Fruit fly (Drosophila melanogaster): ENCODE results near the gene ValRS-m.

ValRS-m gene

dm6 chr3L:8920710-8921109, 43.9 kb downstream of the ValRS-m start (continued):
- TF ChIP-seq sima (GFP tag; optimal IDR thresholded peaks at IDR 0.05) (no peak), Adf1 (GFP tag; IDR thresholded peaks at IDR 0.05) (no peak), eve (GFP tag; optimal IDR thresholded peaks at IDR 0.05) (peak in 1 of 2 experiments; percentile 59), exex (tag; optimal IDR thresholded peaks at IDR 0.05) (peak; percentile 10), Sin3A (optimal IDR thresholded peaks at IDR 0.05) (no peak), Poxn (GFP tag; IDR thresholded peaks at IDR 0.05) (no peak), C15 (GFP tag; IDR thresholded peaks at IDR 0.05) (no peak), CG14050 (GFP tag; IDR thresholded peaks at IDR 0.05) (peak; percentile 51; the same call in 2 of the 3 replicates), Spps (tag; optimal IDR thresholded peaks at IDR 0.05) (no peak), psq (GFP tag; optimal IDR thresholded peaks at IDR 0.05) (no peak), CG1603 (tag; optimal IDR thresholded peaks at IDR 0.05) (peak; percentile 87), CG10565 (GFP tag; optimal IDR thresholded peaks at IDR 0.05) (no peak), CG10147 (GFP tag; optimal IDR thresholded peaks at IDR 0.05) (peak; percentile 74), Deaf1 (tag; optimal IDR thresholded peaks at IDR 0.05) (peak; percentile 18), gem (tag; optimal IDR thresholded peaks at IDR 0.05) (peak; percentile 79), gcm2 (GFP tag; optimal IDR thresholded peaks at IDR 0.05) (peak; percentile 35), lmd (GFP tag; IDR thresholded peaks at IDR 0.05) (peak; percentile 71), CG11247 (GFP tag; IDR thresholded peaks at IDR 0.05) (peak; percentile 52), slbo (GFP tag; IDR thresholded peaks at IDR 0.05) (peak; percentile 74), CG17829 (tag; optimal IDR thresholded peaks at IDR 0.05) (peak; percentile 62), CG31365 (tag; optimal IDR thresholded peaks at IDR 0.05) (peak; percentile 16), NFAT (GFP tag; IDR thresholded peaks at IDR 0.05) (peak; percentile 37; the same call in 1 of the 2 replicates), CG6854 (GFP tag; optimal IDR thresholded peaks at IDR 0.05) (no peak), bowl (GFP tag; IDR thresholded peaks at IDR 0.05) (0 out of 2 replicates have a peak, but pooled peaks have one; percentile 50), Asciz (GFP tag; optimal IDR thresholded peaks at IDR 0.05) (peak; percentile 59), fu2 (GFP tag; optimal IDR thresholded peaks at IDR 0.05) (peak; percentile 7), CG7786 (GFP tag; optimal IDR thresholded peaks at IDR 0.05) (peak; percentile 33), H15 (GFP tag; IDR thresholded peaks at IDR 0.05) (peak; percentile 62; the same call in 1 of the 3 replicates), CG2120 (GFP tag; optimal IDR thresholded peaks at IDR 0.05) (peak; percentile 70), CG30020 (tag; optimal IDR thresholded peaks at IDR 0.05) (no peak), chn (GFP tag; optimal IDR thresholded peaks at IDR 0.05) (peak; percentile 38), Sry-β (GFP tag; optimal IDR thresholded peaks at IDR 0.05) (no peak), Max (GFP tag; optimal IDR thresholded peaks at IDR 0.05) (peak; percentile 40), wek (GFP tag; optimal IDR thresholded peaks at IDR 0.05) (no peak), CkIIα-i1 (GFP tag; IDR thresholded peaks at IDR 0.05) (no peak), fd102C (GFP tag; optimal IDR thresholded peaks at IDR 0.05) (no peak), z (GFP tag; IDR thresholded peaks at IDR 0.05) (no peak), usp (GFP tag; optimal IDR thresholded peaks at IDR 0.05) (no peak), lilli (GFP tag; optimal IDR thresholded peaks at IDR 0.05) (peak; percentile 64), Lpt (GFP tag; optimal IDR thresholded peaks at IDR 0.05) (no peak), CG31224 (GFP tag; IDR thresholded peaks at IDR 0.05) (0 out of 2 replicates have a peak, but pooled peaks have one; percentile 37), CHES-1-like (GFP tag; optimal IDR thresholded peaks at IDR 0.05) (no peak), mld (GFP tag; IDR thresholded peaks at IDR 0.05; ENCODE audit: partially characterized antibody) (no peak), dmrt11E (tag; optimal IDR thresholded peaks at IDR 0.05) (peak; percentile 19), HmgD (GFP tag; optimal IDR thresholded peaks at IDR 0.05) (no peak), CG32772 (GFP tag; IDR thresholded peaks at IDR 0.05) (peak; percentile 57), MESR4 (GFP tag; optimal IDR thresholded peaks at IDR 0.05) (no peak), CG12391 (tag; optimal IDR thresholded peaks at IDR 0.05) (peak; percentile 68), CG1792 (GFP tag; optimal IDR thresholded peaks at IDR 0.05) (peak; percentile 54), CG17186 (GFP tag; optimal IDR thresholded peaks at IDR 0.05) (no peak), Ravus (GFP tag; IDR thresholded peaks at IDR 0.05) (peak; percentile 51; the same call in 1 of the 2 replicates), Pdp1 (GFP tag; optimal IDR thresholded peaks at IDR 0.05) (peak; percentile 60 to 63)

Measured in whole organism, embryonic.